Worm (Caenorhabditis elegans) whole organism, L4 larva: ENCODE measurements around the gene F19H6.6.

Experiments
- aly-2 ChIP-seq: sonication (generic microtip); optimal IDR thresholded peaks from 2 replicates; lab custom pipeline; 2018; ENCODE audit warnings: missing biosample characterization, missing genetic modification characterization
- ceh-32 ChIP-seq: sonication (generic microtip); optimal IDR thresholded peaks from 2 replicates; lab custom pipeline; 2016; ENCODE audit warnings: mild to moderate bottlenecking, missing genetic modification characterization, missing compliant biosample characterization; ENCODE audit not compliant: poor library complexity
- daf-19 ChIP-seq: fragments of 200-800 bp; sonication (Bioruptor generic); conservative IDR thresholded peaks from 2 replicates; pipeline ENCODE4 v1.3.6; 2022; ENCODE audit warnings: missing genetic modification characterization, missing compliant biosample characterization
- nhr-76 ChIP-seq: fragments of 150-350 bp; optimal IDR thresholded peaks from 2 replicates; lab custom pipeline; 2014; ENCODE audit warnings: missing biosample characterization, missing genetic modification characterization
- unc-62 ChIP-seq, 3 experiments: fragments of 150-350 bp in 1 of 3; sonication (generic microtip); optimal IDR thresholded peaks in 2 of 3; peaks in 1 of 3; 1 replicate in 1 of 3; 2 replicates in 2 of 3; lab custom pipeline; 2014 to 2017; ENCODE audit warnings: missing biosample characterization in 3 of 3, missing genetic modification characterization in 3 of 3, missing genetic modification reagents in 3 of 3, missing genotype in 1 of 3

ce11 chrX:12313779-12314178 lies 46.8 kb upstream of the F19H6.6 start:
- no peak for TF ChIP-seq daf-19 (GFP tag; lab: Robert Waterston, UW)
- no peak for TF ChIP-seq ceh-32 (tag; lab: Kevin White, UChicago)
- TF ChIP-seq unc-62 (GFP tag; optimal IDR thresholded peaks at IDR 0.05 in 1 of 2; lab: Kevin White, UChicago): no peak
- no peak for TF ChIP-seq unc-62 (tag; optimal IDR thresholded peaks at IDR 0.05; lab: Kevin White, UChicago)
- TF ChIP-seq aly-2 (tag; lab: Kevin White, UChicago): no peak
- no peak for TF ChIP-seq nhr-76 (tag; lab: Kevin White, UChicago)
